Worm (Caenorhabditis elegans): Measurements from ENCODE around the gene F42A9.7.

DNA sequence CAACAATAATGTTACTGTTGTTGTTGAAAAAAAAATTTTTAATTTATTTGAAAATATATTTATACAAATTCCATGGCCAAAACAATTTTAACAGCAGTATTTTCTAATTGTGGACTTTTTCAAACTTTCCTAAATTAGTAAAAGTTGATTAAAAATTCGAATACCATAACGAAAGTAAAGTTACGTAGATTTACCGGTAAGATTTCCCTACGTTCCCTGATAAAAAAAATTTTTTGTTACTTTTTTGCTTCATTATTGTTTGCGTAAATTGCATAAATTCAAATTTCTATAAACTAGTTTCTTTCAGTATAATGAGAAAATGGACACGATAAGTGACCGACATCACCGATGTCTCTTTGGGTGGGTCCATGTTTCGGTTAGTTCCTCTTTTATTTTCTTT, 8.0 kb downstream of the F42A9.7 start, which contains the start of gene F42A9.6:
- TF ChIP-seq ama-1 (optimal IDR thresholded peaks at IDR 0.05) (no peak), ceh-32 (tag; optimal IDR thresholded peaks at IDR 0.05; ENCODE audit: poor library complexity) (no peak), nhr-10 (tag; optimal IDR thresholded peaks at IDR 0.05) (no peak), fos-1 (tag; optimal IDR thresholded peaks at IDR 0.05) (no peak), aly-2 (tag; optimal IDR thresholded peaks at IDR 0.05) (no peak), nhr-48 (tag; optimal IDR thresholded peaks at IDR 0.05) (no peak)

All from whole organism, L4 larva.